Fruit fly (Drosophila melanogaster) whole organism, embryonic: ENCODE data around the gene Dhc36C.

Source experiments
- ATbp ChIP-seq: fragments of 200-800 bp; sonication (Bioruptor generic); optimal IDR thresholded peaks from 2 replicates; lab custom pipeline; 2017; ENCODE audit warnings: missing biosample characterization, mild to moderate bottlenecking, missing genetic modification characterization, missing genetic modification reagents
- B-H2 ChIP-seq: fragments of 200-800 bp; sonication (Bioruptor generic); optimal IDR thresholded peaks from 2 replicates; lab custom pipeline; 2018; ENCODE audit warnings: missing biosample characterization, mild to moderate bottlenecking, missing genetic modification characterization
- CG11504 ChIP-seq: fragments of 200-800 bp; sonication (Bioruptor generic); optimal IDR thresholded peaks from 3 replicates; lab custom pipeline; 2019; ENCODE audit warnings: missing biosample characterization, mild to moderate bottlenecking, missing genetic modification characterization, moderate library complexity
- CG11695 ChIP-seq: fragments of 200-800 bp; sonication (Bioruptor generic); IDR thresholded peaks from 3 replicates; pipeline ENCODE4 v1.3.6; 2022; ENCODE audit warnings: missing biosample characterization, missing genetic modification characterization
- CG12071 ChIP-seq: fragments of 200-800 bp; sonication (Bioruptor generic); optimal IDR thresholded peaks from 3 replicates; lab custom pipeline; 2018; ENCODE audit warnings: missing biosample characterization, mild to moderate bottlenecking, missing genetic modification characterization
- CG1233 ChIP-seq: fragments of 200-800 bp; sonication (Bioruptor generic); optimal IDR thresholded peaks from 4 replicates; lab custom pipeline; 2018; ENCODE audit warnings: missing biosample characterization, mild to moderate bottlenecking, missing genetic modification characterization
- CG12769 ChIP-seq: fragments of 200-800 bp; sonication (Bioruptor generic); optimal IDR thresholded peaks from 2 replicates; lab custom pipeline; 2019; ENCODE audit warnings: missing biosample characterization, mild to moderate bottlenecking, missing genetic modification characterization, moderate library complexity
- CG12942 ChIP-seq: fragments of 200-800 bp; sonication (Bioruptor generic); optimal IDR thresholded peaks from 3 replicates; lab custom pipeline; 2016; ENCODE audit warnings: missing biosample characterization, missing genetic modification characterization
- CG13123 ChIP-seq: fragments of 200-800 bp; sonication (Bioruptor generic); optimal IDR thresholded peaks from 2 replicates; lab custom pipeline; 2016; ENCODE audit warnings: missing biosample characterization, missing genetic modification characterization
- CG13775 ChIP-seq: fragments of 200-800 bp; sonication (Bioruptor generic); optimal IDR thresholded peaks from 3 replicates; lab custom pipeline; 2017; ENCODE audit warnings: missing biosample characterization, mild to moderate bottlenecking, missing genetic modification characterization
- CG14965 ChIP-seq: fragments of 200-800 bp; sonication (Bioruptor generic); optimal IDR thresholded peaks from 2 replicates; lab custom pipeline; 2016; ENCODE audit warnings: missing biosample characterization, missing genetic modification characterization, borderline replicate concordance
- CG15073 ChIP-seq: fragments of 200-800 bp; sonication (Bioruptor generic); optimal IDR thresholded peaks from 2 replicates; lab custom pipeline; 2016; ENCODE audit warnings: missing biosample characterization, missing genetic modification characterization
- CG18011 ChIP-seq: fragments of 200-800 bp; sonication (Bioruptor generic); optimal IDR thresholded peaks from 2 replicates; lab custom pipeline; 2017; ENCODE audit warnings: missing biosample characterization, missing genetic modification characterization, mild to moderate bottlenecking, moderate library complexity, missing genotype
- CG18619 ChIP-seq: fragments of 200-800 bp; sonication (Bioruptor generic); optimal IDR thresholded peaks from 3 replicates; lab custom pipeline; 2017; ENCODE audit warnings: missing biosample characterization, mild to moderate bottlenecking, missing genetic modification characterization
- CG30020 ChIP-seq: fragments of 200-800 bp; optimal IDR thresholded peaks from 2 replicates; lab custom pipeline; 2019; ENCODE audit warnings: missing biosample characterization, mild to moderate bottlenecking, missing genetic modification characterization, moderate library complexity
- CG3281 ChIP-seq: fragments of 200-800 bp; sonication (Bioruptor generic); optimal IDR thresholded peaks from 3 replicates; lab custom pipeline; 2017; ENCODE audit warnings: missing biosample characterization, mild to moderate bottlenecking, missing genetic modification characterization
- CG4707 ChIP-seq: fragments of 200-800 bp; sonication (Bioruptor generic); optimal IDR thresholded peaks from 2 replicates; lab custom pipeline; 2018; ENCODE audit warnings: missing biosample characterization, mild to moderate bottlenecking, missing genetic modification characterization, moderate library complexity
- CG6854 ChIP-seq: fragments of 200-800 bp; sonication (Bioruptor generic); optimal IDR thresholded peaks from 3 replicates; lab custom pipeline; 2017; ENCODE audit warnings: missing biosample characterization, mild to moderate bottlenecking, missing genetic modification characterization
- CG8290 ChIP-seq, 3 experiments: fragments of 200-800 bp; sonication (Bioruptor generic); optimal IDR thresholded peaks; 2 replicates each; lab custom pipeline; 2016 to 2019; ENCODE audit warnings: missing biosample characterization in 3 of 3, missing genetic modification characterization in 3 of 3, mild to moderate bottlenecking in 2 of 3, moderate library complexity in 1 of 3
- CG8478 ChIP-seq: fragments of >200 bp; optimal IDR thresholded peaks from 2 replicates; lab custom pipeline; 2018
- CoRest ChIP-seq: fragments of 200-800 bp; sonication (Bioruptor generic); optimal IDR thresholded peaks from 3 replicates; lab custom pipeline; 2018; ENCODE audit warnings: missing biosample characterization, mild to moderate bottlenecking, missing genetic modification characterization, moderate library complexity
- CrebB ChIP-seq: fragments of 200-800 bp; sonication (Bioruptor generic); optimal IDR thresholded peaks from 3 replicates; lab custom pipeline; 2018; ENCODE audit warnings: missing biosample characterization, mild to moderate bottlenecking, missing genetic modification characterization
- Dbx ChIP-seq: fragments of 200-800 bp; sonication (Bioruptor generic); IDR thresholded peaks from 3 replicates; pipeline ENCODE4 v1.3.6; 2022; ENCODE audit warnings: missing biosample characterization, missing genetic modification characterization
- Doc2 ChIP-seq: fragments of 200-800 bp; sonication (Bioruptor generic); IDR thresholded peaks from 2 replicates; pipeline ENCODE4 v1.3.6; 2022; ENCODE audit warnings: missing biosample characterization, missing genetic modification characterization
- Dref ChIP-seq: fragments of 200-800 bp; sonication (Bioruptor generic); IDR thresholded peaks from 2 replicates; pipeline ENCODE4 v1.3.6; 2022; ENCODE audit warnings: missing biosample characterization, missing genetic modification characterization
- Gsc ChIP-seq: fragments of 200-800 bp; sonication (Bioruptor generic); IDR thresholded peaks from 2 replicates; pipeline ENCODE4 v1.3.6; 2022; ENCODE audit warnings: missing biosample characterization, missing genetic modification characterization
- HLH3B ChIP-seq: fragments of 200-800 bp; sonication (Bioruptor generic); IDR thresholded peaks from 2 replicates; pipeline ENCODE4 v1.3.6; 2022; ENCODE audit warnings: missing biosample characterization, missing genetic modification characterization
- Hr78 ChIP-seq, 2 experiments: fragments of 200-800 bp in 1 of 2; fragments of >200 bp in 1 of 2; sonication (Bioruptor generic) in 1 of 2; optimal IDR thresholded peaks; 2 replicates each; lab custom pipeline; 2017 to 2019; ENCODE audit warnings: missing biosample characterization in 2 of 2, missing genetic modification characterization in 2 of 2, mild to moderate bottlenecking in 1 of 2, moderate library complexity in 1 of 2
- NfI ChIP-seq: fragments of 200-800 bp; sonication (Bioruptor generic); optimal IDR thresholded peaks from 3 replicates; lab custom pipeline; 2018; ENCODE audit warnings: missing biosample characterization, mild to moderate bottlenecking, missing genetic modification characterization, moderate library complexity
- Oaz ChIP-seq: fragments of 200-800 bp; sonication (Bioruptor generic); IDR thresholded peaks from 2 replicates; pipeline ENCODE4 v1.3.6; 2022; ENCODE audit warnings: missing biosample characterization, missing genetic modification characterization
- Sin3A ChIP-seq: fragments of >200 bp; optimal IDR thresholded peaks from 2 replicates; lab custom pipeline; 2018
- Sox102F ChIP-seq: fragments of 200-800 bp; sonication (Bioruptor generic); optimal IDR thresholded peaks from 2 replicates; lab custom pipeline; 2018; ENCODE audit warnings: missing biosample characterization, mild to moderate bottlenecking, missing genetic modification characterization, moderate library complexity
- al ChIP-seq: fragments of 200-800 bp; sonication (Bioruptor generic); IDR thresholded peaks from 2 replicates; pipeline ENCODE4 v1.3.6; 2022; ENCODE audit warnings: missing biosample characterization, missing genetic modification characterization
- bcd ChIP-seq: fragments of 200-800 bp; sonication (Bioruptor generic); optimal IDR thresholded peaks from 2 replicates; lab custom pipeline; 2017; ENCODE audit warnings: missing biosample characterization, mild to moderate bottlenecking, missing genetic modification characterization
- cwo ChIP-seq: fragments of 200-800 bp; sonication (Bioruptor generic); optimal IDR thresholded peaks from 3 replicates; lab custom pipeline; 2017; ENCODE audit warnings: missing biosample characterization, missing genetic modification characterization, mild to moderate bottlenecking, moderate library complexity, missing genetic modification reagents
- en ChIP-seq: fragments of 200-800 bp; sonication (Bioruptor generic); optimal IDR thresholded peaks from 2 replicates; lab custom pipeline; 2016; ENCODE audit warnings: missing biosample characterization, missing genetic modification characterization
- eyg ChIP-seq: fragments of 200-800 bp; sonication (Bioruptor generic); optimal IDR thresholded peaks from 3 replicates; lab custom pipeline; 2016; ENCODE audit warnings: missing biosample characterization, missing genetic modification characterization
- fd64A ChIP-seq: fragments of 200-800 bp; sonication (Bioruptor generic); optimal IDR thresholded peaks from 3 replicates; lab custom pipeline; 2018; ENCODE audit warnings: missing biosample characterization, mild to moderate bottlenecking, missing genetic modification characterization
- gcm ChIP-seq: fragments of 200-800 bp; sonication (Bioruptor generic); optimal IDR thresholded peaks from 2 replicates; lab custom pipeline; 2019; ENCODE audit warnings: missing biosample characterization, mild to moderate bottlenecking, missing genetic modification characterization, moderate library complexity
- gro ChIP-seq: fragments of 200-800 bp; sonication (Bioruptor generic); optimal IDR thresholded peaks from 2 replicates; lab custom pipeline; 2016; ENCODE audit warnings: missing biosample characterization, missing genetic modification characterization
- hb ChIP-seq: fragments of 200-800 bp; sonication (Bioruptor generic); IDR thresholded peaks from 3 replicates; pipeline ENCODE4 v1.3.6; 2022; ENCODE audit warnings: missing biosample characterization, missing genetic modification characterization; ENCODE audit not compliant: partially characterized antibody
- nmo ChIP-seq: fragments of 200-800 bp; sonication (Bioruptor generic); optimal IDR thresholded peaks from 2 replicates; lab custom pipeline; 2018; ENCODE audit warnings: missing biosample characterization, mild to moderate bottlenecking, missing genetic modification characterization, moderate library complexity
- pita ChIP-seq: fragments of 200-800 bp; sonication (Bioruptor generic); optimal IDR thresholded peaks from 2 replicates; lab custom pipeline; 2017; ENCODE audit warnings: missing biosample characterization, mild to moderate bottlenecking, missing genetic modification characterization
- ranshi ChIP-seq: fragments of 200-800 bp; sonication (Bioruptor generic); IDR thresholded peaks from 2 replicates; pipeline ENCODE4 v1.3.6; 2022; ENCODE audit warnings: missing biosample characterization, missing genetic modification characterization
- seq ChIP-seq: fragments of 200-800 bp; sonication (Bioruptor generic); IDR thresholded peaks from 2 replicates; pipeline ENCODE4 v1.3.6; 2022; ENCODE audit warnings: missing biosample characterization, missing genetic modification characterization
- tgo ChIP-seq: fragments of 200-800 bp; sonication (Bioruptor generic); IDR thresholded peaks from 3 replicates; pipeline ENCODE4 v1.3.6; 2022; ENCODE audit warnings: missing biosample characterization, missing genetic modification characterization
- tll ChIP-seq, 2 experiments: fragments of 200-800 bp in 1 of 2; fragments of >200 bp in 1 of 2; sonication (Bioruptor generic) in 1 of 2; optimal IDR thresholded peaks; 2 replicates each; lab custom pipeline; 2017 to 2019; ENCODE audit warnings: missing biosample characterization in 2 of 2, missing genetic modification characterization in 2 of 2, mild to moderate bottlenecking in 1 of 2, moderate library complexity in 1 of 2
- wek ChIP-seq: fragments of 200-800 bp; sonication (Bioruptor generic); optimal IDR thresholded peaks from 3 replicates; lab custom pipeline; 2018; ENCODE audit warnings: missing biosample characterization, mild to moderate bottlenecking, missing genetic modification characterization, moderate library complexity
- z ChIP-seq: fragments of 200-800 bp; sonication (Bioruptor generic); IDR thresholded peaks from 3 replicates; pipeline ENCODE4 v1.3.6; 2022; ENCODE audit warnings: missing biosample characterization, missing genetic modification characterization

The Dhc36C gene

DNA sequence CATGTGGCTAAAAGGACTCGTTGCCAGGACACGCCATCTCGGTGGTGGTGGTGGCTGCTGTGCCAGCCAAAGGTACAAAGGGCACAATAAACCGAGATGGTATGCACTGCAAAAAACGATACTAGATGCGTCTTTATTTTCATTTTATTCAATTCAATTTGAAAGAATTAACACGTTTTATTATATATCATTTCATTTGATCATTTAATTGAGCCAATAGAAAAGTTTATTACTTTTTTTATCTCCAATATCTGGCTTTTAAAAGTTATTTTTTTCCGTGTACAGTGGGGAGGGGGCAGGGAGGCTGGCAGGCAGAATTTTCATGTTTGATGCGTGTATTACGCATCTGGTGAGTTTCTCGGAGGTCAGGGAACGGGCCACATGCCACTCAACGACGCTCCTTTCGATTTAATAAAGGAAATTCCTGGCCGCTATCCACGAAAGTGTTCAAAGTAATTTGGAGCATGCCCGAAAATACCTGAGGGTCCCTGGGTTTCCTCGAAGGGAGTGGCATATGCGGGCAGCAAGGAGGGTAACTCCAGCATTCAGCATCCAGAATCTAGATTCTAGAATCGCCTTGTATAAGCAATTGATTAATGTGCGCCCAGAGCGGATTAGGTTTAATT, 13.0 kb downstream of the Dhc36C start (continued):
- TF ChIP-seq nmo (GFP tag; lab: Kevin White, UChicago) (peak; percentile 92), CG12071 (GFP tag; lab: Kevin White, UChicago) (peak; percentile 73), Hr78 (GFP tag; optimal IDR thresholded peaks at IDR 0.05; lab: Kevin White, UChicago) (peak in 1 of 2 experiments; percentile 62), eyg (peak; percentile 20), hb (GFP tag; lab: Robert Waterston, UW) (no peak), CG12942 (GFP tag; lab: Kevin White, UChicago) (peak; percentile 75), CoRest (tag; lab: Kevin White, UChicago) (peak; percentile 92), CG6854 (GFP tag; lab: Kevin White, UChicago) (peak; percentile 77), gro (no peak), CG8290 (GFP tag; optimal IDR thresholded peaks at IDR 0.05; lab: Kevin White, UChicago) (no peak), CG8290 (tag; optimal IDR thresholded peaks at IDR 0.05; lab: Kevin White, UChicago) (peak in 1 of 2 experiments; percentile 28), CG12769 (tag; lab: Kevin White, UChicago) (no peak), gcm (peak; percentile 90), wek (peak; percentile 23), ATbp (peak; percentile 89), CG4707 (GFP tag; lab: Kevin White, UChicago) (peak; percentile 72), bcd (GFP tag; lab: Kevin White, UChicago) (peak; percentile 87), tgo (peak; percentile 86), CG18011 (GFP tag; lab: Kevin White, UChicago) (no peak), en (GFP tag; lab: Kevin White, UChicago) (no peak), Oaz (GFP tag; lab: Robert Waterston, UW) (peak; percentile 54; the same call in 1 of the 2 replicates), Dbx (GFP tag; lab: Robert Waterston, UW) (peak; percentile 74), pita (GFP tag; lab: Kevin White, UChicago) (no peak), NfI (GFP tag; lab: Kevin White, UChicago) (peak; percentile 77), fd64A (GFP tag; lab: Kevin White, UChicago) (peak; percentile 69), CG8478 (no peak), HLH3B (GFP tag; lab: Robert Waterston, UW) (peak; percentile 83), CG13775 (GFP tag; lab: Kevin White, UChicago) (peak; percentile 82), tll (GFP tag; optimal IDR thresholded peaks at IDR 0.05; lab: Kevin White, UChicago) (peak in 1 of 2 experiments; percentile 45), CG13123 (GFP tag; lab: Kevin White, UChicago) (no peak), CG11695 (GFP tag; lab: Robert Waterston, UW) (peak; percentile 87), Doc2 (GFP tag; lab: Robert Waterston, UW) (no peak), CrebB (tag; lab: Kevin White, UChicago) (peak; percentile 86), CG3281 (GFP tag; lab: Kevin White, UChicago) (peak; percentile 81), CG18619 (GFP tag; lab: Kevin White, UChicago) (peak; percentile 75), Sin3A (lab: Kevin White, UChicago) (no peak), CG30020 (peak; percentile 68), seq (GFP tag; lab: Robert Waterston, UW) (peak; percentile 79), CG15073 (GFP tag; lab: Kevin White, UChicago) (peak; percentile 71), CG11504 (tag; lab: Kevin White, UChicago) (peak; percentile 92), CG14965 (GFP tag; lab: Kevin White, UChicago) (peak; percentile 4), B-H2 (GFP tag; lab: Kevin White, UChicago) (no peak), Dref (no peak), cwo (GFP tag; lab: Kevin White, UChicago) (peak; percentile 83), ranshi (peak; percentile 88), z (GFP tag; lab: Robert Waterston, UW) (0 out of 3 replicates have a peak, but pooled peaks have one; percentile 42), Gsc (GFP tag; lab: Robert Waterston, UW) (peak; percentile 69), Sox102F (GFP tag; lab: Kevin White, UChicago) (peak; percentile 86), al (GFP tag; lab: Robert Waterston, UW) (peak; percentile 47; the same call in 1 of the 2 replicates), CG1233 (GFP tag; lab: Kevin White, UChicago) (peak; percentile 79)
